Worm (Caenorhabditis elegans) whole organism, L1 larva: Measurements from ENCODE around the gene him-5.
"Not testable (repeated sequence)": the region's sequence is repeated elsewhere in the genome, so short reads cannot be mapped to it uniquely, and the experiment has no call there.

Source experiments
- C04F5.9 ChIP-seq: sonication (generic microtip); optimal IDR thresholded peaks from 2 replicates; lab custom pipeline; 2016; ENCODE audit warnings: missing genetic modification characterization, missing compliant biosample characterization
- blmp-1 ChIP-seq: fragments of 150-350 bp; optimal IDR thresholded peaks from 2 replicates; lab custom pipeline; 2014; ENCODE audit warnings: missing biosample characterization, missing genetic modification characterization
- ceh-8 ChIP-seq: fragments of 200-800 bp; sonication (Bioruptor generic); optimal IDR thresholded peaks from 2 replicates; lab custom pipeline; 2018; ENCODE audit warnings: mild to moderate bottlenecking, missing genetic modification characterization, moderate library complexity, missing compliant biosample characterization
- ceh-88 ChIP-seq: fragments of 200-800 bp; sonication (Bioruptor generic); IDR thresholded peaks from 2 replicates; pipeline ENCODE4 v1.3.6; 2022; ENCODE audit warnings: missing genetic modification characterization, missing compliant biosample characterization
- ces-1 ChIP-seq: fragments of 150-350 bp; optimal IDR thresholded peaks from 2 replicates; lab custom pipeline; 2014; ENCODE audit warnings: missing biosample characterization, missing genetic modification reagents, missing genetic modification characterization
- dpl-1 ChIP-seq, 3 experiments: fragments of 150-350 bp in 2 of 3; sonication (generic microtip) in 1 of 3; optimal IDR thresholded peaks; 2 replicates each; lab custom pipeline; 2014 to 2017; ENCODE audit warnings: missing biosample characterization in 3 of 3, missing genetic modification characterization in 3 of 3, missing genetic modification reagents in 3 of 3
- efl-1 ChIP-seq, 4 experiments: fragments of 150-350 bp; optimal IDR thresholded peaks in 3 of 4; peaks in 1 of 4; 1 replicate in 1 of 4; 2 replicates in 3 of 4; lab custom pipeline; 2014; ENCODE audit warnings: missing biosample characterization in 2 of 4, missing genetic modification characterization in 2 of 4, missing genetic modification reagents in 2 of 4
- egl-13 ChIP-seq: sonication (generic microtip); optimal IDR thresholded peaks from 2 replicates; lab custom pipeline; 2016; ENCODE audit warnings: missing genotype, missing genetic modification reagents, missing genetic modification characterization, missing compliant biosample characterization
- egl-27 ChIP-seq, 2 experiments: fragments of 150-350 bp in 1 of 2; sonication (generic microtip); optimal IDR thresholded peaks; 3 replicates each; lab custom pipeline; 2017 to 2018; ENCODE audit warnings: missing biosample characterization in 2 of 2, missing genetic modification characterization in 2 of 2, missing genetic modification reagents in 2 of 2
- elt-3 ChIP-seq, 6 experiments: fragments of 150-350 bp in 1 of 6; sonication (generic microtip); optimal IDR thresholded peaks; 2 replicates each; lab custom pipeline; 2017 to 2018; ENCODE audit warnings: missing biosample characterization in 6 of 6, missing genetic modification characterization in 6 of 6, inconsistent platforms in 1 of 6
- fos-1 ChIP-seq: fragments of 150-350 bp; optimal IDR thresholded peaks from 2 replicates; lab custom pipeline; 2014; ENCODE audit warnings: missing biosample characterization, missing genetic modification characterization
- grh-1 ChIP-seq: fragments of 200-800 bp; sonication (Bioruptor generic); IDR thresholded peaks from 2 replicates; pipeline ENCODE4 v1.3.6; 2022; ENCODE audit warnings: missing genetic modification reagents, missing genetic modification characterization, missing compliant biosample characterization
- hlh-4 ChIP-seq: sonication (generic microtip); optimal IDR thresholded peaks from 2 replicates; lab custom pipeline; 2016; ENCODE audit warnings: mild to moderate bottlenecking, missing genetic modification characterization, missing compliant biosample characterization
- jun-1 ChIP-seq: fragments of 150-350 bp; optimal IDR thresholded peaks from 2 replicates; lab custom pipeline; 2014; ENCODE audit warnings: missing biosample characterization, missing genetic modification reagents, missing genetic modification characterization
- lin-14 ChIP-seq: fragments of 200-800 bp; sonication (Bioruptor generic); optimal IDR thresholded peaks from 2 replicates; lab custom pipeline; 2018; ENCODE audit warnings: mild to moderate bottlenecking, missing genetic modification characterization, moderate library complexity, missing compliant biosample characterization
- lin-35 ChIP-seq, 2 experiments: fragments of 150-350 bp; optimal IDR thresholded peaks; 2 replicates each; lab custom pipeline; 2014; ENCODE audit warnings: missing biosample characterization in 2 of 2, missing genetic modification characterization in 2 of 2, missing genetic modification reagents in 2 of 2
- lir-3 ChIP-seq: sonication (generic microtip); optimal IDR thresholded peaks from 2 replicates; lab custom pipeline; 2016; ENCODE audit warnings: mild to moderate bottlenecking, missing genetic modification characterization, moderate library complexity, missing compliant biosample characterization; ENCODE audit not compliant: poor library complexity
- mep-1 ChIP-seq: fragments of 150-350 bp; optimal IDR thresholded peaks from 2 replicates; lab custom pipeline; 2014; ENCODE audit warnings: missing biosample characterization, missing genetic modification characterization
- nhr-20 ChIP-seq: sonication (generic microtip); optimal IDR thresholded peaks from 2 replicates; lab custom pipeline; 2016; ENCODE audit warnings: mild to moderate bottlenecking, missing genetic modification characterization, missing compliant biosample characterization
- nhr-28 ChIP-seq: fragments of 150-350 bp; optimal IDR thresholded peaks from 2 replicates; lab custom pipeline; 2014; ENCODE audit warnings: missing biosample characterization, missing genetic modification characterization
- nhr-47 ChIP-seq: sonication (generic microtip); optimal IDR thresholded peaks from 2 replicates; lab custom pipeline; 2016; ENCODE audit warnings: mild to moderate bottlenecking, missing genetic modification characterization, moderate library complexity, missing compliant biosample characterization
- nhr-71 ChIP-seq: sonication (generic microtip); optimal IDR thresholded peaks from 2 replicates; lab custom pipeline; 2016; ENCODE audit warnings: mild to moderate bottlenecking, missing genetic modification characterization, moderate library complexity, missing compliant biosample characterization
- nhr-77 ChIP-seq: fragments of 150-350 bp; optimal IDR thresholded peaks from 2 replicates; lab custom pipeline; 2014; ENCODE audit warnings: missing biosample characterization, missing genetic modification characterization
- nhr-85 ChIP-seq: sonication (generic microtip); peaks from one replicate; lab custom pipeline; 2016; ENCODE audit warnings: missing genetic modification characterization, inconsistent platforms, missing compliant biosample characterization
- rnt-1 ChIP-seq: sonication (generic microtip); optimal IDR thresholded peaks from 2 replicates; lab custom pipeline; 2016; ENCODE audit warnings: mild to moderate bottlenecking, missing genetic modification characterization, moderate library complexity, missing compliant biosample characterization
- snpc-4 ChIP-seq: fragments of 150-350 bp; optimal IDR thresholded peaks from 2 replicates; lab custom pipeline; 2014; ENCODE audit warnings: missing biosample characterization, missing genetic modification characterization
- snu-23 ChIP-seq: sonication (generic microtip); optimal IDR thresholded peaks from 2 replicates; lab custom pipeline; 2016; ENCODE audit warnings: missing genetic modification characterization, missing compliant biosample characterization
- sptf-1 ChIP-seq: fragments of 150-350 bp; optimal IDR thresholded peaks from 2 replicates; lab custom pipeline; 2014; ENCODE audit warnings: missing biosample characterization, missing genetic modification characterization
- tbx-2 ChIP-seq: sonication (generic microtip); optimal IDR thresholded peaks from 2 replicates; lab custom pipeline; 2016; ENCODE audit warnings: missing genetic modification characterization, missing compliant biosample characterization
- unc-130 ChIP-seq: fragments of 150-350 bp; optimal IDR thresholded peaks from 2 replicates; lab custom pipeline; 2017; ENCODE audit warnings: missing biosample characterization, missing genetic modification characterization, inconsistent platforms
- unc-30 ChIP-seq: sonication (generic microtip); optimal IDR thresholded peaks from 2 replicates; lab custom pipeline; 2017; ENCODE audit warnings: missing biosample characterization, missing genetic modification characterization
- unc-86 ChIP-seq: sonication (generic microtip); optimal IDR thresholded peaks from 2 replicates; lab custom pipeline; 2016; ENCODE audit warnings: missing genetic modification characterization, missing compliant biosample characterization
- unc-98 ChIP-seq: fragments of 200-800 bp; sonication (Bioruptor generic); IDR thresholded peaks from 2 replicates; pipeline ENCODE4 v1.3.6; 2022; ENCODE audit warnings: missing genetic modification characterization, missing compliant biosample characterization
- vab-15 ChIP-seq: sonication (generic microtip); optimal IDR thresholded peaks from 2 replicates; lab custom pipeline; 2017; ENCODE audit warnings: missing genotype, mild to moderate bottlenecking, missing genetic modification characterization, missing compliant biosample characterization
- zag-1 ChIP-seq: fragments of 150-350 bp; optimal IDR thresholded peaks from 2 replicates; lab custom pipeline; 2014; ENCODE audit warnings: missing biosample characterization, missing genetic modification characterization

him-5 gene

ce11 chrV:14136152-14136551 is 45.9 kb downstream of the him-5 start (continued):
- TF ChIP-seq unc-86 (tag; lab: Kevin White, UChicago), result no peak
- no peak for TF ChIP-seq nhr-28 (tag; lab: Kevin White, UChicago)
- TF ChIP-seq nhr-77 (tag; lab: Kevin White, UChicago), result peak; percentile 82
- TF ChIP-seq unc-30 (tag; lab: Kevin White, UChicago), result no peak
- peak; percentile 82 for TF ChIP-seq nhr-20 (tag; lab: Kevin White, UChicago)
- peak; percentile 78 for TF ChIP-seq tbx-2 (tag; lab: Kevin White, UChicago)
- TF ChIP-seq zag-1, result no peak
- no peak for TF ChIP-seq ces-1 (GFP tag; lab: Kevin White, UChicago)
- TF ChIP-seq snpc-4 (tag; lab: Kevin White, UChicago), result peak; percentile 48
- TF ChIP-seq jun-1 (tag; lab: Kevin White, UChicago), result peak; percentile 65
- peak; percentile 24 for TF ChIP-seq lir-3 (tag; lab: Kevin White, UChicago)
- no peak for TF ChIP-seq hlh-4 (tag; lab: Kevin White, UChicago)
- TF ChIP-seq lin-14 (GFP tag; lab: Kevin White, UChicago), result peak; percentile 98
- TF ChIP-seq dpl-1 (GFP tag; optimal IDR thresholded peaks at IDR 0.05; lab: Kevin White, UChicago), result peak; percentile 4 to 52 (median 42)
- no peak for TF ChIP-seq sptf-1
- peak; percentile 70 for TF ChIP-seq nhr-47 (tag; lab: Kevin White, UChicago)
- TF ChIP-seq vab-15, result no peak

ce11 chrV:14137766-14138165 is 47.5 kb downstream of the him-5 start, which contains the start of gene AH10.4:
Gene AH10.4, minus strand, starts transcription at chrV:14137866.
- TF ChIP-seq C04F5.9 (tag; lab: Kevin White, UChicago); tbx-2 (tag; lab: Kevin White, UChicago); lin-35 (GFP tag; optimal IDR thresholded peaks at IDR 0.05; lab: Kevin White, UChicago): not testable (repeated sequence)

ce11 chrV:14139252-14140100 is 49.2 kb downstream of the him-5 start:
- TF ChIP-seq rnt-1 (tag; lab: Kevin White, UChicago), result peak; percentile 21
- TF ChIP-seq unc-130, result peak; percentile 28
- peak in 1 of 6 experiments; percentile 13 for TF ChIP-seq elt-3 (tag; optimal IDR thresholded peaks at IDR 0.05; lab: Kevin White, UChicago)
- TF ChIP-seq nhr-71 (tag; lab: Kevin White, UChicago), result peak; percentile 10
- peak; percentile 68 for TF ChIP-seq blmp-1 (tag; lab: Kevin White, UChicago)
- TF ChIP-seq snu-23 (GFP tag; lab: Kevin White, UChicago), result peak; percentile 27
- TF ChIP-seq mep-1, result peak; percentile 59
- no peak for TF ChIP-seq egl-27 (tag; optimal IDR thresholded peaks at IDR 0.05; lab: Kevin White, UChicago)
- no peak for TF ChIP-seq ceh-88 (GFP tag; lab: Robert Waterston, UW)
- TF ChIP-seq nhr-28 (tag; lab: Kevin White, UChicago), result no peak
- no peak for TF ChIP-seq unc-98 (GFP tag; lab: Robert Waterston, UW)
- no peak for TF ChIP-seq ceh-8 (GFP tag; lab: Kevin White, UChicago)
- TF ChIP-seq lin-14 (GFP tag; lab: Kevin White, UChicago), result peak; percentile 83
- peak; percentile 62 for TF ChIP-seq nhr-85 (tag; lab: Kevin White, UChicago)
- TF ChIP-seq grh-1 (GFP tag; lab: Robert Waterston, UW), result peak; percentile 49; the same call in 1 of the 2 replicates
- TF ChIP-seq lin-35 (GFP tag; optimal IDR thresholded peaks at IDR 0.05; lab: Kevin White, UChicago), result peak in 1 of 2 experiments; percentile 10
- TF ChIP-seq egl-13 (tag; lab: Kevin White, UChicago), result no peak
- peak; percentile 60 for TF ChIP-seq fos-1 (tag; lab: Kevin White, UChicago)
- TF ChIP-seq dpl-1 (GFP tag; optimal IDR thresholded peaks at IDR 0.05; lab: Kevin White, UChicago), result no peak
- no peak for TF ChIP-seq efl-1 (optimal IDR thresholded peaks at IDR 0.05; lab: Kevin White, UChicago)
- peak in 1 of 2 experiments; percentile 74 for TF ChIP-seq efl-1 (GFP tag; optimal IDR thresholded peaks at IDR 0.05 in 1 of 2; lab: Kevin White, UChicago)
